Worm (Caenorhabditis elegans) whole organism, L1 larva: ENCODE data around the gene T26E4.7.
"Not testable (repeated sequence)": the region's sequence is repeated elsewhere in the genome, so short reads cannot be mapped to it uniquely, and the experiment has no call there.

Experiments used
- ceh-8 ChIP-seq: fragments of 200-800 bp; sonication (Bioruptor generic); optimal IDR thresholded peaks from 2 replicates; lab custom pipeline; 2018; ENCODE audit warnings: mild to moderate bottlenecking, missing genetic modification characterization, moderate library complexity, missing compliant biosample characterization
- ceh-88 ChIP-seq: fragments of 200-800 bp; sonication (Bioruptor generic); IDR thresholded peaks from 2 replicates; pipeline ENCODE4 v1.3.6; 2022; ENCODE audit warnings: missing genetic modification characterization, missing compliant biosample characterization
- fkh-10 ChIP-seq: sonication (generic microtip); optimal IDR thresholded peaks from 2 replicates; lab custom pipeline; 2017; ENCODE audit warnings: missing biosample characterization, missing genetic modification reagents, missing genetic modification characterization
- lin-14 ChIP-seq: fragments of 200-800 bp; sonication (Bioruptor generic); optimal IDR thresholded peaks from 2 replicates; lab custom pipeline; 2018; ENCODE audit warnings: mild to moderate bottlenecking, missing genetic modification characterization, moderate library complexity, missing compliant biosample characterization
- lsy-2 ChIP-seq, 2 experiments: fragments of 150-350 bp; optimal IDR thresholded peaks; 2 replicates each; lab custom pipeline; 2014; ENCODE audit warnings: missing biosample characterization in 2 of 2, missing genetic modification characterization in 2 of 2
- mab-9 ChIP-seq: fragments of 200-800 bp; sonication (Bioruptor generic); IDR thresholded peaks from 2 replicates; pipeline ENCODE4 v1.3.6; 2022; ENCODE audit warnings: missing genetic modification reagents, missing genetic modification characterization, missing compliant biosample characterization
- nhr-12 ChIP-seq: sonication (generic microtip); optimal IDR thresholded peaks from 2 replicates; lab custom pipeline; 2017; ENCODE audit warnings: missing biosample characterization, missing genetic modification characterization
- nhr-76 ChIP-seq: sonication (generic microtip); optimal IDR thresholded peaks from 2 replicates; lab custom pipeline; 2017; ENCODE audit warnings: missing biosample characterization, missing genetic modification characterization
- nhr-77 ChIP-seq: fragments of 150-350 bp; optimal IDR thresholded peaks from 2 replicates; lab custom pipeline; 2014; ENCODE audit warnings: missing biosample characterization, missing genetic modification characterization
- nhr-85 ChIP-seq: sonication (generic microtip); peaks from one replicate; lab custom pipeline; 2016; ENCODE audit warnings: missing genetic modification characterization, inconsistent platforms, missing compliant biosample characterization

DNA sequence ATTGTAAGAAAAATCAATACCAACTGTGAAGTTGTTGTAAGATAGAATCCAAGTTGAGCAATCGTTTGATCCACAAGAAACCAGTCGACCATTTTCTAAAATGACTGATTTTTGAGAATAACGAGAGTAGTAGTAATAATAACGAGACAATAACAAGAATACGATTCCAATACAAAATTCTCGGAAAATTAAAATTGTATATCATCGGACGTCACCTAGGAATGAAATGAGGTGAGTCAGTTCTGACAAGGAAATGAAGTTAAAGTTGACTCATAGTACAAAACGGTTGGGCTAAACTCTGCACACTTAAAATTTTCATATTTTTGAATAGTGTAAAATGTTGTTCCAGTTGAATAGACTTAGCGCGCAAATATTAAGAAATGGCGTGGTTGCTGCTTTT, 49.0 kb upstream of the T26E4.7 start, which contains the start of gene str-19:
- TF ChIP-seq mab-9 (GFP tag; lab: Robert Waterston, UW); ceh-88 (GFP tag; lab: Robert Waterston, UW); nhr-77 (tag; lab: Kevin White, UChicago); nhr-76 (tag; lab: Kevin White, UChicago); fkh-10 (GFP tag; lab: Kevin White, UChicago); nhr-85 (tag; lab: Kevin White, UChicago); lin-14 (GFP tag; lab: Kevin White, UChicago); nhr-12; lsy-2 (tag; optimal IDR thresholded peaks at IDR 0.05; lab: Kevin White, UChicago); ceh-8: not testable (repeated sequence)
